Worm (Caenorhabditis elegans) whole organism, L3 larva: ENCODE data around the gene lron-14.
A peak's percentile ranks its signal among the peaks of the same experiment; 100 is the strongest.

Experiments used
- ceh-16 ChIP-seq: sonication (generic microtip); optimal IDR thresholded peaks from 2 replicates; lab custom pipeline; 2017; ENCODE audit warnings: missing biosample characterization, missing genetic modification characterization
- egl-27 ChIP-seq: sonication (generic microtip); optimal IDR thresholded peaks from 4 replicates; lab custom pipeline; 2017; ENCODE audit warnings: missing biosample characterization, missing genetic modification reagents, missing genetic modification characterization
- elt-1 ChIP-seq: fragments of 150-350 bp; optimal IDR thresholded peaks from 2 replicates; lab custom pipeline; 2014; ENCODE audit warnings: missing biosample characterization, missing genetic modification characterization
- fkh-10 ChIP-seq: sonication (generic microtip); optimal IDR thresholded peaks from 2 replicates; lab custom pipeline; 2017; ENCODE audit warnings: missing biosample characterization, missing genetic modification reagents, missing genetic modification characterization
- nhr-76 ChIP-seq: fragments of 150-350 bp; sonication (generic microtip); optimal IDR thresholded peaks from 5 replicates; lab custom pipeline; 2014; ENCODE audit warnings: missing biosample characterization, missing genetic modification characterization
- pqm-1 ChIP-seq: fragments of 150-350 bp; optimal IDR thresholded peaks from 2 replicates; lab custom pipeline; 2017; ENCODE audit warnings: missing biosample characterization, missing genetic modification characterization, inconsistent platforms
- sea-2 ChIP-seq: fragments of 150-350 bp; sonication (generic microtip); optimal IDR thresholded peaks from 4 replicates; lab custom pipeline; 2014; ENCODE audit warnings: missing biosample characterization, missing genetic modification reagents, missing genetic modification characterization
- snpc-4 ChIP-seq: fragments of 150-350 bp; optimal IDR thresholded peaks from 2 replicates; lab custom pipeline; 2014; ENCODE audit warnings: missing biosample characterization, missing genetic modification characterization

- TF ChIP-seq nhr-76 (tag; lab: Kevin White, UChicago) (no peak), pqm-1 (tag; lab: Kevin White, UChicago) (peak; percentile 40), elt-1 (tag; lab: Kevin White, UChicago) (no peak), sea-2 (no peak), egl-27 (no peak), ceh-16 (tag; lab: Kevin White, UChicago) (no peak), snpc-4 (tag; lab: Kevin White, UChicago) (peak; percentile 67), fkh-10 (no peak)
These were observed 54.8 kb downstream of the lron-14 start for ce11 chrIV:9511640-9512039.
